Worm (Caenorhabditis elegans): ENCODE data around the gene scrm-3.

Gene scrm-3

ce11 chrV:3355544-3355943 lies 1.5 kb downstream of the scrm-3 start:
- TF ChIP-seq W03F9.2 (tag; optimal IDR thresholded peaks at IDR 0.05) (no peak), dao-5 (tag; optimal IDR thresholded peaks at IDR 0.05) (no peak), him-1 (tag; optimal IDR thresholded peaks at IDR 0.05) (no peak)

DNA sequence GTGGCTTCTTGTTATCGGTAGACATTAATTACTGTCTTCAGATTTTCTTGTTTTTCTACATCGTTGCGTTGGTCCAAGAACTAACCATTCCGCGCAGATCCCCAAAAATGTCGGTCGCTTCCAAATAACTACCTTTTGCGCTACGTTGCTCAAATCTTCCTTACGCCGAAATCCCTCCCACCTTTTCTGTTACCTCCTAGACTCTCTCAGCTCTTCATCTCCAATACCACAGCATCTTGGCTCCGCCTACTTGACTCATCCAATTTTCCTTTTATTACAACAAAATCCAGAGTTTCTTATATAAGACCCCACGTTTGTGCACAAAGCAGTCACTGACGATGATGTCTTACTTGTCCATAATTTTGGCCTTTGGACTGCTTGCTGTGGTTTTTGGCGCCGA lies 4.1 kb downstream of the scrm-3 start, which contains the start of gene C17B7.12:
C17B7.12 (plus strand) TSS at position 301 of the 400 bp plus-strand sequence.
- TF ChIP-seq dao-5 (tag; optimal IDR thresholded peaks at IDR 0.05) (no peak), W03F9.2 (tag; optimal IDR thresholded peaks at IDR 0.05) (no peak), him-1 (tag; optimal IDR thresholded peaks at IDR 0.05) (no peak)

ce11 chrV:3351266-3351665 lies 5.7 kb downstream of the scrm-3 start, which contains the start of gene str-63:
TSS of gene str-63 (plus strand) at chrV:3351566.
- no peak for TF ChIP-seq W03F9.2 (tag; optimal IDR thresholded peaks at IDR 0.05)
- TF ChIP-seq dao-5 (tag; optimal IDR thresholded peaks at IDR 0.05), result no peak
- no peak for TF ChIP-seq him-1 (tag; optimal IDR thresholded peaks at IDR 0.05)

DNA sequence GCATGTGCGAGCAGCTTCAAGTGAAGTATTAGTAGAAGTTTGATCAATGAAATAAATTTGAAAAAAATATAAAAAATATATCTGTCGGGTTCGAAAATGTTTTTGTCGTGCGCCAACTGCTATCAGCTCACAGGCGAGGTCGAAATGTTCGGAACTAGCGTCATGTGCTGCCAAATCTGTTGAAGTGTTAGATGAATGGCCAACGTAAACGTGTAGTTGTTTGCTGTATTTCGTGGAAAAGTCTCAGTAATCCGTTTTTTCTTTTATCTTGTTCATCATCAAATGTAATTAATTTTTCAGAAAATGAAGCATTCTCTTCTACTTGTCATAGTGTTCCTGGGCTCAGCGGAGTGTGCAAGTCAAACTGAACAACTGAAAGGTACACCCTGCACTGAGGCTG lies 7.1 kb downstream of the scrm-3 start, which contains the start of gene C17B7.15:
C17B7.15 (plus strand) TSS at position 301 of the 400 bp plus-strand sequence.
- TF ChIP-seq dao-5 (tag; optimal IDR thresholded peaks at IDR 0.05) (no peak), W03F9.2 (tag; optimal IDR thresholded peaks at IDR 0.05) (no peak), him-1 (tag; optimal IDR thresholded peaks at IDR 0.05) (no peak)

DNA sequence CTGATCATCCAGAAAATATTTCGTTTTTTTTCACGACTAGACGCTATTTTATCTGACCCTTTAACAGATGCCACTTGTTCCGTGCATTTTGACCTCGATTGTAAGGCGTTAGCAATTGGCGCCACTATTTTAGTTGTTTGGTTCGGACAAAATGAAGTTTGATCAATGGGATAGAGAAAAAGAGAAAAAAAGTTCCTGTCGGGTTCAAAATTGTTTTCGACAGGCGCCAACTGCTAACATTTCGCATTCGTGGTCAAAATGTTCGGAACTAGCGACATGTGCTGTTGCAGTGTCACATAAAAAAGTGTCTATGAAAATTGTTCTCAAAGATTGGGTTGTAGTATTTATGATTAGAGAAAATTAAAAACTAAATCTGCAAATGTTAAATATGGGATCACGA lies 9.5 kb downstream of the scrm-3 start:
- TF ChIP-seq dao-5 (tag; optimal IDR thresholded peaks at IDR 0.05) (no peak), W03F9.2 (tag; optimal IDR thresholded peaks at IDR 0.05) (no peak), him-1 (tag; optimal IDR thresholded peaks at IDR 0.05) (no peak)

- TF ChIP-seq him-1 (tag; optimal IDR thresholded peaks at IDR 0.05) (no peak), dao-5 (tag; optimal IDR thresholded peaks at IDR 0.05) (no peak), W03F9.2 (tag; optimal IDR thresholded peaks at IDR 0.05) (no peak)
Observed at ce11 chrV:3346434-3347019, 10.5 kb downstream of the scrm-3 start, which contains the start of gene fbxa-65. TSS of gene fbxa-65 (minus strand) at chrV:3346484.

- TF ChIP-seq him-1 (tag; optimal IDR thresholded peaks at IDR 0.05) (no peak), W03F9.2 (tag; optimal IDR thresholded peaks at IDR 0.05) (no peak), dao-5 (tag; optimal IDR thresholded peaks at IDR 0.05) (no peak)
Observed at ce11 chrV:3344001-3344400, 13.0 kb downstream of the scrm-3 start.

ce11 chrV:3342504-3342903 lies 14.5 kb downstream of the scrm-3 start, which contains the start of gene C17B7.3:
TSS of gene C17B7.3 (plus strand) at chrV:3342804.
- no peak for TF ChIP-seq him-1 (tag; optimal IDR thresholded peaks at IDR 0.05)
- no peak for TF ChIP-seq W03F9.2 (tag; optimal IDR thresholded peaks at IDR 0.05)
- no peak for TF ChIP-seq dao-5 (tag; optimal IDR thresholded peaks at IDR 0.05)

ce11 chrV:3341906-3342305 lies 15.1 kb downstream of the scrm-3 start, which contains the start of gene C17B7.10:
TSS of gene C17B7.10 (minus strand) at chrV:3342006.
- TF ChIP-seq him-1 (tag; optimal IDR thresholded peaks at IDR 0.05) (no peak), dao-5 (tag; optimal IDR thresholded peaks at IDR 0.05) (no peak), W03F9.2 (tag; optimal IDR thresholded peaks at IDR 0.05) (no peak)

DNA sequence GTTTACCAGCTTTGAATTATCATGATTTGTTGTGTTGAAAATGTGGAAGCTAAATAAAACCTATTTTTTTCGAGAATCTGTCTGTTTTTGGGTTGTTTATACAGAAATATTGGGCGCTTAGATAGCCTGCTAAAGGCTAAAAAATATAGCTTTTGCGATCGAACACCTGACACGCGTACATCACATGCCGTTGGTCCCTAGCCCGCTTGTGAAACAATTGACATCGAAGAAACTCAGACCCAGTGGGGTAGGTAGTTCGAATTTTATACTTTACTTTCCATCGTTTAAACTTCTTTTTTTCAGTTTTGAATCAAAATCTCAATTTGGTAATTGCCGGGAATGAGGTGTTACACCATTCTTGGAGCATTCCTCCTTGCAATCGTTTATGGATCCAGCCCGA lies 18.0 kb downstream of the scrm-3 start, which contains the start of gene C17B7.4:
C17B7.4 (plus strand) TSS at position 301 of the 400 bp plus-strand sequence.
- TF ChIP-seq dao-5 (tag; optimal IDR thresholded peaks at IDR 0.05), result no peak
- no peak for TF ChIP-seq him-1 (tag; optimal IDR thresholded peaks at IDR 0.05)
- TF ChIP-seq W03F9.2 (tag; optimal IDR thresholded peaks at IDR 0.05), result no peak

ce11 chrV:3333334-3333733 lies 23.7 kb downstream of the scrm-3 start, which contains the start of gene C17B7.5:
TSS of gene C17B7.5 (plus strand) at chrV:3333634.
- no peak for TF ChIP-seq him-1 (tag; optimal IDR thresholded peaks at IDR 0.05)
- no peak for TF ChIP-seq W03F9.2 (tag; optimal IDR thresholded peaks at IDR 0.05)
- no peak for TF ChIP-seq dao-5 (tag; optimal IDR thresholded peaks at IDR 0.05)

DNA sequence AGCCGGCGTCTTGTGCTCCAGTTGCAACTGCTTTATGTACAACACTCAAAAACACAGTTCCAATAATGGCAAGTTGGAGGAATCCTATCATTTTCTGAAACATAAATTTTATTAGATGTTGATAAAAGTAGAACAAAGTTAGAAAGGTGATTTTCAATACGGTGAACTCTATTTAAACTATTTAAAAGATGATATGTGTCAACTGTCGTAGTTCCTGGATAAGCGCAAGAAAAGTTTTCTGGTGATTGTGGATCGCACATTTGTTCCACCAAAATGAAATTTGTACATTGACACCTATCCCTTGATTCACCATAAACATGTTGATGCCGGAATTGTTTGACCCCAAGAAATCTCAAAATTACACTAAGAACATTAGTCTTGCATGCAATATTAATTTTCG lies 25.0 kb downstream of the scrm-3 start, which contains the start of gene C17B7.9:
C17B7.9 (minus strand) TSS at position 101 of the 400 bp plus-strand sequence.
- no peak for TF ChIP-seq W03F9.2 (tag; optimal IDR thresholded peaks at IDR 0.05)
- no peak for TF ChIP-seq dao-5 (tag; optimal IDR thresholded peaks at IDR 0.05)
- no peak for TF ChIP-seq him-1 (tag; optimal IDR thresholded peaks at IDR 0.05)

ce11 chrV:3324178-3324577 lies 32.8 kb downstream of the scrm-3 start, which contains the start of gene C17B7.8:
TSS of gene C17B7.8 (minus strand) at chrV:3324278.
- TF ChIP-seq dao-5 (tag; optimal IDR thresholded peaks at IDR 0.05) (no peak), him-1 (tag; optimal IDR thresholded peaks at IDR 0.05) (no peak), W03F9.2 (tag; optimal IDR thresholded peaks at IDR 0.05) (no peak)

- no peak for TF ChIP-seq him-1 (tag; optimal IDR thresholded peaks at IDR 0.05)
- no peak for TF ChIP-seq W03F9.2 (tag; optimal IDR thresholded peaks at IDR 0.05)
Observed at ce11 chrV:3320432-3320831, 36.6 kb downstream of the scrm-3 start, which contains the start of gene C17B7.14. TSS of gene C17B7.14 (minus strand) at chrV:3320532.
